Worm (Caenorhabditis elegans): ENCODE measurements around the gene T22B2.5.

The T22B2.5 gene

ce11 chrX:3920747-3921146 is 9.6 kb upstream of the T22B2.5 start:
- TF ChIP-seq alr-1 (tag; optimal IDR thresholded peaks at IDR 0.05) (no peak), ceh-82 (tag; optimal IDR thresholded peaks at IDR 0.05) (no peak), ztf-1 (GFP tag; conservative IDR thresholded peaks at IDR 0.05) (no peak), nhr-23 (tag; optimal IDR thresholded peaks at IDR 0.05) (no peak), lsy-2 (tag; optimal IDR thresholded peaks at IDR 0.05) (no peak), Y55F3AM.14 (GFP tag; optimal IDR thresholded peaks at IDR 0.05) (no peak), unc-62 (GFP tag; optimal IDR thresholded peaks at IDR 0.05) (no peak), elt-3 (tag; optimal IDR thresholded peaks at IDR 0.05) (no peak), sem-4 (tag; optimal IDR thresholded peaks at IDR 0.05) (no peak), mab-5 (tag; optimal IDR thresholded peaks at IDR 0.05) (no peak), mbf-1 (tag; optimal IDR thresholded peaks at IDR 0.05) (no peak)

- TF ChIP-seq aly-2 (tag; optimal IDR thresholded peaks at IDR 0.05) (no peak), ztf-4 (tag; optimal IDR thresholded peaks at IDR 0.05) (no peak)
Measured at ce11 chrX:3920101-3920500, 8.9 kb upstream of the T22B2.5 start, which contains the start of gene T22B2.2. TSS of gene T22B2.2 (plus strand) at chrX:3920401.

- TF ChIP-seq peb-1 (tag; optimal IDR thresholded peaks at IDR 0.05) (no peak), mbf-1 (tag; optimal IDR thresholded peaks at IDR 0.05) (no peak)
Measured at ce11 chrX:3919689-3920088, 8.5 kb upstream of the T22B2.5 start.

ce11 chrX:3918182-3918581 is 7.0 kb upstream of the T22B2.5 start:
- TF ChIP-seq lin-11 (tag; optimal IDR thresholded peaks at IDR 0.05): no peak
- no peak for TF ChIP-seq C34F6.9 (tag; optimal IDR thresholded peaks at IDR 0.05)
- no peak for TF ChIP-seq crh-2 (tag; optimal IDR thresholded peaks at IDR 0.05)
- TF ChIP-seq sem-4 (tag; optimal IDR thresholded peaks at IDR 0.05): no peak
- TF ChIP-seq aly-2 (tag; optimal IDR thresholded peaks at IDR 0.05): no peak
- TF ChIP-seq elt-1 (tag; optimal IDR thresholded peaks at IDR 0.05): no peak
- TF ChIP-seq egl-27 (tag; optimal IDR thresholded peaks at IDR 0.05): no peak
- TF ChIP-seq lin-39 (tag; optimal IDR thresholded peaks at IDR 0.05): no peak
- no peak for TF ChIP-seq mab-5 (tag; optimal IDR thresholded peaks at IDR 0.05)
- no peak for TF ChIP-seq peb-1 (tag; optimal IDR thresholded peaks at IDR 0.05)
- no peak for TF ChIP-seq lin-13 (GFP tag; optimal IDR thresholded peaks at IDR 0.05)
- TF ChIP-seq nhr-23 (tag; optimal IDR thresholded peaks at IDR 0.05): no peak
- no peak for TF ChIP-seq ZK546.5 (tag; optimal IDR thresholded peaks at IDR 0.05)

- TF ChIP-seq nhr-237 (tag; optimal IDR thresholded peaks at IDR 0.05) (no peak), blmp-1 (tag; optimal IDR thresholded peaks at IDR 0.05; ENCODE audit: insufficient read depth) (no peak), unc-62 (GFP tag; optimal IDR thresholded peaks at IDR 0.05) (no peak), crh-2 (tag; optimal IDR thresholded peaks at IDR 0.05) (no peak), lin-13 (GFP tag; optimal IDR thresholded peaks at IDR 0.05) (no peak), peb-1 (tag; optimal IDR thresholded peaks at IDR 0.05) (no peak), egl-27 (tag; optimal IDR thresholded peaks at IDR 0.05) (no peak), Y55F3AM.14 (GFP tag; optimal IDR thresholded peaks at IDR 0.05) (no peak), nhr-77 (tag; optimal IDR thresholded peaks at IDR 0.05) (no peak), nhr-10 (tag; optimal IDR thresholded peaks at IDR 0.05) (no peak)
Measured at ce11 chrX:3917013-3917412, 5.8 kb upstream of the T22B2.5 start, which contains the start of gene T22B2.3. TSS of gene T22B2.3 (plus strand) at chrX:3917313.

- TF ChIP-seq mbf-1 (tag; optimal IDR thresholded peaks at IDR 0.05) (no peak), dmd-4 (tag; optimal IDR thresholded peaks at IDR 0.05) (no peak), nhr-77 (tag; optimal IDR thresholded peaks at IDR 0.05) (no peak), Y55F3AM.14 (GFP tag; optimal IDR thresholded peaks at IDR 0.05) (no peak), sma-3 (GFP tag; optimal IDR thresholded peaks at IDR 0.05) (no peak), ztf-4 (tag; optimal IDR thresholded peaks at IDR 0.05) (no peak), nhr-129 (tag; optimal IDR thresholded peaks at IDR 0.05) (no peak), sma-9 (GFP tag; optimal IDR thresholded peaks at IDR 0.05) (no peak), sma-9 (tag; optimal IDR thresholded peaks at IDR 0.05) (no peak), peb-1 (tag; optimal IDR thresholded peaks at IDR 0.05) (no peak), sem-4 (tag; optimal IDR thresholded peaks at IDR 0.05) (no peak), ceh-82 (tag; optimal IDR thresholded peaks at IDR 0.05) (no peak), nhr-12 (tag; optimal IDR thresholded peaks at IDR 0.05) (no peak), ZK546.5 (tag; optimal IDR thresholded peaks at IDR 0.05) (no peak)
Measured at ce11 chrX:3915748-3916147, 4.6 kb upstream of the T22B2.5 start, which contains the start of gene idpp-9. TSS of gene idpp-9 (minus strand) at chrX:3915848.

All from whole organism, L2 larva.